Worm (Caenorhabditis elegans) whole organism, mixed stage, embryonic: ENCODE data around the gene ceh-87.
"Not testable (repeated sequence)": the region's sequence is repeated elsewhere in the genome, so short reads cannot be mapped to it uniquely, and the experiment has no call there.

Experiments
- M03D4.4 ChIP-seq: sonication (generic microtip); optimal IDR thresholded peaks from 2 replicates; lab custom pipeline; 2017; ENCODE audit warnings: mild to moderate bottlenecking, missing genetic modification characterization, missing compliant biosample characterization
- blmp-1 ChIP-seq: fragments of 150-350 bp; optimal IDR thresholded peaks from 2 replicates; lab custom pipeline; 2014; ENCODE audit warnings: missing biosample characterization, missing genetic modification characterization
- ceh-39 ChIP-seq: fragments of 150-350 bp; optimal IDR thresholded peaks from 2 replicates; lab custom pipeline; 2014; ENCODE audit warnings: missing biosample characterization, missing genetic modification characterization
- ceh-43 ChIP-seq: fragments of 200-800 bp; sonication (Bioruptor generic); optimal IDR thresholded peaks from 2 replicates; lab custom pipeline; 2018; ENCODE audit warnings: mild to moderate bottlenecking, missing genetic modification characterization, moderate library complexity, missing compliant biosample characterization
- ceh-83 ChIP-seq: fragments of 200-800 bp; sonication (Bioruptor generic); optimal IDR thresholded peaks from 2 replicates; lab custom pipeline; 2018; ENCODE audit warnings: mild to moderate bottlenecking, missing genetic modification characterization, missing compliant biosample characterization
- ces-1 ChIP-seq: fragments of 150-350 bp; optimal IDR thresholded peaks from 2 replicates; lab custom pipeline; 2014; ENCODE audit warnings: missing biosample characterization, missing genetic modification reagents, missing genetic modification characterization
- cnd-1 ChIP-seq: fragments of 200-800 bp; sonication (Bioruptor generic); optimal IDR thresholded peaks from 2 replicates; lab custom pipeline; 2018; ENCODE audit warnings: mild to moderate bottlenecking, missing genetic modification characterization, missing compliant biosample characterization
- elt-1 ChIP-seq: sonication (generic microtip); optimal IDR thresholded peaks from 2 replicates; lab custom pipeline; 2017; ENCODE audit warnings: missing genetic modification characterization, mild to moderate bottlenecking, missing compliant biosample characterization, antibody characterized with exemption, moderate library complexity, borderline replicate concordance; ENCODE audit not compliant: insufficient read depth
- elt-3 ChIP-seq: fragments of 150-350 bp; optimal IDR thresholded peaks from 2 replicates; lab custom pipeline; 2014; ENCODE audit warnings: missing biosample characterization, missing genetic modification characterization
- flh-1 ChIP-seq: fragments of 200-800 bp; sonication (Bioruptor generic); optimal IDR thresholded peaks from 2 replicates; lab custom pipeline; 2018; ENCODE audit warnings: mild to moderate bottlenecking, missing genetic modification characterization, moderate library complexity, missing compliant biosample characterization
- lin-13 ChIP-seq: fragments of 150-350 bp; optimal IDR thresholded peaks from 2 replicates; lab custom pipeline; 2014; ENCODE audit warnings: missing biosample characterization, missing genetic modification characterization
- lin-32 ChIP-seq: fragments of 200-800 bp; sonication (Bioruptor generic); optimal IDR thresholded peaks from 2 replicates; lab custom pipeline; 2018; ENCODE audit warnings: mild to moderate bottlenecking, missing genetic modification characterization, missing compliant biosample characterization
- lsy-2 ChIP-seq: fragments of 150-350 bp; optimal IDR thresholded peaks from 2 replicates; lab custom pipeline; 2014; ENCODE audit warnings: missing biosample characterization, missing genetic modification characterization
- mab-5 ChIP-seq: fragments of 150-350 bp; optimal IDR thresholded peaks from 2 replicates; lab custom pipeline; 2014; ENCODE audit warnings: missing biosample characterization, missing genetic modification characterization
- mep-1 ChIP-seq: fragments of 150-350 bp; optimal IDR thresholded peaks from 2 replicates; lab custom pipeline; 2017; ENCODE audit warnings: missing biosample characterization, missing genetic modification reagents, missing genetic modification characterization, inconsistent platforms
- mls-2 ChIP-seq: sonication (generic microtip); optimal IDR thresholded peaks from 2 replicates; lab custom pipeline; 2016; ENCODE audit warnings: mild to moderate bottlenecking, missing genetic modification characterization, moderate library complexity, missing compliant biosample characterization
- nhr-2 ChIP-seq: fragments of 150-350 bp; optimal IDR thresholded peaks from 2 replicates; lab custom pipeline; 2014; ENCODE audit warnings: missing biosample characterization, missing genetic modification characterization
- nhr-76 ChIP-seq: sonication (generic microtip); optimal IDR thresholded peaks from 2 replicates; lab custom pipeline; 2017; ENCODE audit warnings: missing biosample characterization, missing genetic modification characterization
- pha-4 ChIP-seq: fragments of 150-350 bp; optimal IDR thresholded peaks from 2 replicates; lab custom pipeline; 2018; ENCODE audit warnings: missing biosample characterization, missing genetic modification reagents, missing genetic modification characterization
- sem-2 ChIP-seq: fragments of 200-800 bp; sonication (Bioruptor generic); optimal IDR thresholded peaks from 2 replicates; lab custom pipeline; 2018; ENCODE audit warnings: mild to moderate bottlenecking, missing genetic modification characterization, missing compliant biosample characterization
- snpc-4 ChIP-seq: fragments of 150-350 bp; optimal IDR thresholded peaks from 2 replicates; lab custom pipeline; 2014; ENCODE audit warnings: missing biosample characterization, missing genetic modification characterization
- sptf-1 ChIP-seq: sonication (generic microtip); optimal IDR thresholded peaks from 2 replicates; lab custom pipeline; 2017; ENCODE audit warnings: mild to moderate bottlenecking, missing genetic modification characterization, moderate library complexity, missing compliant biosample characterization
- tbx-8 ChIP-seq: fragments of 200-800 bp; sonication (Bioruptor generic); optimal IDR thresholded peaks from 2 replicates; lab custom pipeline; 2018; ENCODE audit warnings: mild to moderate bottlenecking, missing genetic modification characterization, moderate library complexity, missing compliant biosample characterization
- unc-120 ChIP-seq: sonication (generic microtip); optimal IDR thresholded peaks from 2 replicates; lab custom pipeline; 2017; ENCODE audit warnings: missing genetic modification characterization, missing compliant biosample characterization; ENCODE audit not compliant: poor library complexity, severe bottlenecking
- unc-39 ChIP-seq: fragments of 150-350 bp; optimal IDR thresholded peaks from 2 replicates; lab custom pipeline; 2014; ENCODE audit warnings: missing biosample characterization, missing genetic modification characterization
- zip-8 ChIP-seq: fragments of 150-350 bp; optimal IDR thresholded peaks from 2 replicates; lab custom pipeline; 2014; ENCODE audit warnings: missing biosample characterization, missing genetic modification characterization
- ztf-11 ChIP-seq: fragments of 150-350 bp; optimal IDR thresholded peaks from 2 replicates; lab custom pipeline; 2014; ENCODE audit warnings: missing biosample characterization, missing genetic modification characterization

The ceh-87 gene

DNA sequence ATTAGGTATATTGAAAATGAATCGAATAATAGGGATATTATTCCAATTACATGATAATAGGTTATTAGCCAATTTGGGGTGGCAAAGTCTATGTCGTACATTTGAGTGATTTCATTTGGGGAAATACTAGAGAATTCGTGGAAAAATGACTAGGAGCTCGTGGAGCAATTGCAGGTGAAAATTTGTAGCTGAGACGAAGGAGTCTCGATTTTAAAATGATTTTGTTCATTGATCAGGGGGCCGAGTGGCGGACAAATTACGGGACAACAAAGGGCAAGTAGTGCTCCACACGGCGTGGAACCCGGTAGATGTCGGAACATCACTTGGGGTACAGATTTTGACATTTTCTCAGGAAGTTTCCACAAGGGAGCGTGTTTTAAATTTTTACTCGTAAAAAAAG, 14.3 kb upstream of the ceh-87 start, which contains the start of gene sri-62:
TSS of gene sri-62 (minus strand) at position 101 of the 400 bp plus-strand sequence.
- TF ChIP-seq elt-1 (tag; lab: Kevin White, UChicago) (no peak), snpc-4 (tag; lab: Kevin White, UChicago) (no peak), mep-1 (tag; lab: Kevin White, UChicago) (no peak), blmp-1 (tag; lab: Kevin White, UChicago) (no peak), M03D4.4 (tag; lab: Kevin White, UChicago) (no peak), flh-1 (GFP tag; lab: Kevin White, UChicago) (no peak), cnd-1 (no peak), nhr-76 (no peak), mls-2 (tag; lab: Kevin White, UChicago) (no peak), sptf-1 (tag; lab: Kevin White, UChicago) (no peak), nhr-2 (tag; lab: Kevin White, UChicago) (no peak), ceh-83 (GFP tag; lab: Kevin White, UChicago) (no peak), lsy-2 (no peak), pha-4 (tag; lab: Kevin White, UChicago) (no peak), elt-3 (no peak), unc-120 (no peak), ztf-11 (tag; lab: Kevin White, UChicago) (no peak), ceh-39 (tag; lab: Kevin White, UChicago) (no peak), sem-2 (GFP tag; lab: Kevin White, UChicago) (no peak), unc-39 (tag; lab: Kevin White, UChicago) (no peak)

DNA sequence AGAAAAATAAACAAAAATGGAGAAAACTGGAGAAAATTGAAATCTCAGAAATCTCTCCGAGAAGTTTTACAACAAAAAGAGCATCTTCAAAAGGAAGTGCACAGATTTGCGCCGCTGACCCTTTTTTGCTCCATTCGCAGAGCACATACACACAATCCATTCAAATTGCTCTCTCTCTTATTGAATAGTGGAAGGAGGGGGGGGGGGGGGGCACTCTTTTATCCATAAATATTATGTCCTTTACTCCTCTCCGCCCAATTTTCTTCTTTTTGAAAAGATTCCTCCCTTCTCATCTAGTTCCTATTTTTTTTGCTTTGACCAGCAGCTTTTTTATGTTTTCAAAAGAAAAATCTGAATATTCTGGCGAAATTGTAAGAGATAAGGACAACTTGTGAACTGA, 11.0 kb upstream of the ceh-87 start:
- TF ChIP-seq ces-1 = peak; percentile 18
- no peak for TF ChIP-seq mep-1 (tag; lab: Kevin White, UChicago)
- no peak for TF ChIP-seq snpc-4 (tag; lab: Kevin White, UChicago)

ce11 chrII:2692476-2692875, 8.4 kb upstream of the ceh-87 start, which contains the start of gene set-11:
Gene set-11 (minus strand): TSS chrII:2692576.
- no peak for TF ChIP-seq tbx-8 (GFP tag; lab: Kevin White, UChicago)
- TF ChIP-seq ztf-11 (tag; lab: Kevin White, UChicago) = no peak
- no peak for TF ChIP-seq unc-120
- TF ChIP-seq elt-1 (tag; lab: Kevin White, UChicago) = no peak
- TF ChIP-seq sem-2 (GFP tag; lab: Kevin White, UChicago) = no peak
- no peak for TF ChIP-seq ceh-39 (tag; lab: Kevin White, UChicago)
- TF ChIP-seq ceh-83 (GFP tag; lab: Kevin White, UChicago) = no peak
- no peak for TF ChIP-seq pha-4 (tag; lab: Kevin White, UChicago)
- TF ChIP-seq nhr-76 = no peak
- TF ChIP-seq lin-13 (tag; lab: Kevin White, UChicago) = no peak
- TF ChIP-seq mab-5 (tag; lab: Kevin White, UChicago) = no peak
- TF ChIP-seq flh-1 (GFP tag; lab: Kevin White, UChicago) = no peak
- TF ChIP-seq snpc-4 (tag; lab: Kevin White, UChicago) = no peak
- TF ChIP-seq mep-1 (tag; lab: Kevin White, UChicago) = no peak
- no peak for TF ChIP-seq cnd-1
- TF ChIP-seq lin-32 (GFP tag; lab: Kevin White, UChicago) = no peak
- no peak for TF ChIP-seq lsy-2
- TF ChIP-seq zip-8 (tag; lab: Kevin White, UChicago) = no peak
- TF ChIP-seq unc-39 (tag; lab: Kevin White, UChicago) = no peak
- TF ChIP-seq, all 35 proteins: peak for 0

DNA sequence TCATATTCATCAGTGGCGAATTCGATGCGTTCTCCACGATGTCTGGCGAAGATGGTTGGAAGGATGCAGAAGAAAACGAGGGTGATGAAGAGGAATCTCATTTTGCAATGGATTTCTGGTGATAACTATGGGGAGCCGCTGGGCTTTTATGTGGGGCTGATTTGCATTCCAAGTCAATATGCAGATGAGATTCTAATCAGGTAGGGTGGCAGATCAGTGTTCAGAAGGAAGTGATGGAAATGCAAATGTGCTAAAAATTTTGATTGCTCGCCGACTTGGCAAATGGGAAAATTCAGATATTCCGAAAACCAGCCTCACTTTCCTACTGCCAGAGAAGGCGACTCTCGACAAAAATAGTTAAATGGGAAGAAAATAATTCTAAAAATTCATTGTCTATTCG, 6.0 kb upstream of the ceh-87 start, which contains the start of gene nspf-3:
TSS of gene nspf-3 (minus strand) at position 101 of the 400 bp plus-strand sequence.
- TF ChIP-seq flh-1 (GFP tag; lab: Kevin White, UChicago) = no peak
- no peak for TF ChIP-seq unc-39 (tag; lab: Kevin White, UChicago)
- no peak for TF ChIP-seq ceh-43 (GFP tag; lab: Kevin White, UChicago)
- no peak for TF ChIP-seq tbx-8 (GFP tag; lab: Kevin White, UChicago)
- no peak for TF ChIP-seq lin-13 (tag; lab: Kevin White, UChicago)
- no peak for TF ChIP-seq lin-32 (GFP tag; lab: Kevin White, UChicago)
- no peak for TF ChIP-seq zip-8 (tag; lab: Kevin White, UChicago)

ce11 chrII:2688616-2689015, 4.5 kb upstream of the ceh-87 start, which contains the start of gene nspf-2:
Gene nspf-2 (plus strand): TSS chrII:2688916.
- not testable (repeated sequence) for TF ChIP-seq lsy-2; ces-1; elt-1 (tag; lab: Kevin White, UChicago)
